Fruit fly (Drosophila melanogaster): Measurements from ENCODE around the gene CG3308.

Gene CG3308

dm6 chr3R:21273427-21274038 lies at the start of gene CG3308:
Gene CG3308 (minus strand): TSS chr3R:21273817.
- TF ChIP-seq h (optimal IDR thresholded peaks at IDR 0.05) (no peak), Myc (optimal IDR thresholded peaks at IDR 0.05) (no peak), Sin3A (optimal IDR thresholded peaks at IDR 0.05) (no peak), psq (optimal IDR thresholded peaks at IDR 0.05) (no peak), ttk (optimal IDR thresholded peaks at IDR 0.05) (no peak), insv (optimal IDR thresholded peaks at IDR 0.05) (no peak)

- no peak for TF ChIP-seq psq (optimal IDR thresholded peaks at IDR 0.05)
- TF ChIP-seq ttk (optimal IDR thresholded peaks at IDR 0.05) = no peak
- TF ChIP-seq h (optimal IDR thresholded peaks at IDR 0.05) = no peak
- TF ChIP-seq Sin3A (optimal IDR thresholded peaks at IDR 0.05) = no peak
- no peak for TF ChIP-seq insv (optimal IDR thresholded peaks at IDR 0.05)
- TF ChIP-seq Myc (optimal IDR thresholded peaks at IDR 0.05) = no peak
Measured at dm6 chr3R:21319120-21319519, 45.5 kb upstream of the CG3308 start.

dm6 chr3R:21297387-21297956 lies 23.9 kb upstream of the CG3308 start:
- TF ChIP-seq Sin3A (optimal IDR thresholded peaks at IDR 0.05) (no peak), Myc (optimal IDR thresholded peaks at IDR 0.05) (no peak), insv (optimal IDR thresholded peaks at IDR 0.05) (no peak), psq (optimal IDR thresholded peaks at IDR 0.05) (no peak), ttk (optimal IDR thresholded peaks at IDR 0.05) (no peak), h (optimal IDR thresholded peaks at IDR 0.05) (no peak)

dm6 chr3R:21296728-21297386 lies 23.2 kb upstream of the CG3308 start:
- no peak for TF ChIP-seq insv (optimal IDR thresholded peaks at IDR 0.05)
- TF ChIP-seq Sin3A (optimal IDR thresholded peaks at IDR 0.05) = no peak

dm6 chr3R:21296038-21296727 lies 22.6 kb upstream of the CG3308 start:
- TF ChIP-seq h (optimal IDR thresholded peaks at IDR 0.05) (no peak), ttk (optimal IDR thresholded peaks at IDR 0.05) (no peak), Sin3A (optimal IDR thresholded peaks at IDR 0.05) (no peak), insv (optimal IDR thresholded peaks at IDR 0.05) (no peak)

DNA sequence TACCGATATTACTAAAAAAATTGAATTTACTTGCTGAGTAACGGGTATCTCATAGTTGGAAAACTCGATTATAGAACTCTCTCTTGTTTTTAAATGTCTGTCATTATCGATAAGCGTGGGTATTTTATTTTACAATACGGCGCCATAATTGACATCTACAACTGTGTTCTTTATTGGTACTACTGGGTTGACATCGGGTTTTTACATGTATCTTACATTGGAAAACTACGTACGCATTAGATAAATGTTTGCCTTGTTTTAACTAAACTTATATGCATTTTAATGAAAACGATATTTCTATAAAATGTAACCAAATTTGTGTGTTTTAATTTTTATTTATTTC lies 22.0 kb upstream of the CG3308 start:
- TF ChIP-seq psq (optimal IDR thresholded peaks at IDR 0.05) (no peak), Sin3A (optimal IDR thresholded peaks at IDR 0.05) (no peak), Myc (optimal IDR thresholded peaks at IDR 0.05) (no peak), insv (optimal IDR thresholded peaks at IDR 0.05) (no peak), ttk (optimal IDR thresholded peaks at IDR 0.05) (no peak), h (optimal IDR thresholded peaks at IDR 0.05) (no peak)

DNA sequence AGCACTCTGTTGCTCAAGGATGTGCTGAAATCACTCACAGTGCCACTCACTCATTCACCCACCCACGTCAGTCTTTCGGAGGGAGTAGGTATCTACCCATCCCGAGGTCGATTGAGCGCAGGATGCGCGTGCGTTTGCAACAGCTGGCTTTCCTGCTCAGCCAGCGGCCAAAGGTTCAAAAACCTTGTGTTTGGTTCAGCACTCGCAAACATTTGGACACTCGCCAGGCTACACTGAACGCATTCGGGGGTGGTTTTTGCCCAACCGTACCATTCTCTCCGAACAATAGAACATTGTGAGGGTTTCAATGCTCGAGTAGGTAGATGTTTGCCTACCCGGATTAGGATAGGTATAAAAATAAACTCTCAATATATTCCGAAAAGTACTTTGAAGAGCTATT lies 21.4 kb upstream of the CG3308 start:
- TF ChIP-seq insv (optimal IDR thresholded peaks at IDR 0.05) (no peak), Sin3A (optimal IDR thresholded peaks at IDR 0.05) (no peak), h (optimal IDR thresholded peaks at IDR 0.05) (no peak), Myc (optimal IDR thresholded peaks at IDR 0.05) (no peak), psq (optimal IDR thresholded peaks at IDR 0.05) (no peak), ttk (optimal IDR thresholded peaks at IDR 0.05) (no peak)

- no peak for TF ChIP-seq Sin3A (optimal IDR thresholded peaks at IDR 0.05)
- TF ChIP-seq Myc (optimal IDR thresholded peaks at IDR 0.05) = no peak
- TF ChIP-seq insv (optimal IDR thresholded peaks at IDR 0.05) = no peak
Measured at dm6 chr3R:21293833-21294232, 20.2 kb upstream of the CG3308 start, which contains the start of gene SIFaR. Gene SIFaR (minus strand): TSS chr3R:21293998.

DNA sequence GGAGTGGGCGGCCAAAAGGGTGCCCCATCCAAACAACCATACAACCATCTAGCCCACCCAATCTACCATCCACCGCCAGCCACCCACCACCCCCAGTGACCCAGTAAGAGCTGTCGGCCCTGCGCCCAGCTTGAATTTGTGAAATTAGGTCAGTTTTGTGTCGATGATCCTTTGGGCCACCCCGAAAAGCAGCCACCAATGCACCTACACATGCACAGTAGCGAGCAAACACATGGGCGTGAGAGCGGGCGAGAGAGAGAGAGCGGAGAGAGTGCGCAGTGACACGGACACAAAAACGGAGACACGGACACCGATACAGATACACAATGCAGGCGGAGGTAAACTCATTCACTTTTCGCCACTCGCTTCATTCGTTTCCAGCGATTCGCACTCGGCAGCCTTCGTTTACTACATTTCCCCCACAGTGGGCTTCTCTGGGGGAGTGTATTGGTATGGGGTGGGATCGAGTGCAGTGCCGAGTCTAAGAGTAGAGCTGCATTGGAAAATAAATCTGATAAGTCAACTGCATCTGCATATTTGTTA lies 15.5 kb upstream of the CG3308 start:
- TF ChIP-seq ttk (optimal IDR thresholded peaks at IDR 0.05) (no peak), insv (optimal IDR thresholded peaks at IDR 0.05) (no peak), h (optimal IDR thresholded peaks at IDR 0.05) (no peak)

DNA sequence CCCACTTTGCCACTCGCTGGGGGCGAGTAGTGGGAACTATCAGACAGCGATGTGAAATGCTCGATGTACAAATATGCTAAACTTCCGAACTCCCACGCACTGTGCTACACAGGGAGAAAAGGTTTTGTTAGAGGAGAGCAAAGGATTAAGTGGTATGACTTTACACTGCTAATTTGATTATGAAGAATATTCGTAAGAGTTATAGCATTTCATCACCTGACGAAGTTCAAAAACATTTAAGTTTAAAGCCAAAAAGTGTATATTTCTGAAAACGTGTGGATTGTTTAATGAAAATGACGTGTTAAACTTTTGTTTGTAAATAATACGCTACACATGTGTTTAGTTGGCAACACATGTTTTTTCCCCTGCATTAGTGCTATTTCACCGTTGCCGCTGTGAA lies 14.8 kb upstream of the CG3308 start:
- no peak for TF ChIP-seq ttk (optimal IDR thresholded peaks at IDR 0.05)
- no peak for TF ChIP-seq Sin3A (optimal IDR thresholded peaks at IDR 0.05)
- TF ChIP-seq h (optimal IDR thresholded peaks at IDR 0.05) = no peak
- no peak for TF ChIP-seq Myc (optimal IDR thresholded peaks at IDR 0.05)
- TF ChIP-seq insv (optimal IDR thresholded peaks at IDR 0.05) = no peak
- TF ChIP-seq psq (optimal IDR thresholded peaks at IDR 0.05) = no peak

- TF ChIP-seq h (optimal IDR thresholded peaks at IDR 0.05) (no peak), Sin3A (optimal IDR thresholded peaks at IDR 0.05) (no peak), psq (optimal IDR thresholded peaks at IDR 0.05) (no peak), Myc (optimal IDR thresholded peaks at IDR 0.05) (no peak), insv (optimal IDR thresholded peaks at IDR 0.05) (no peak), ttk (optimal IDR thresholded peaks at IDR 0.05) (no peak)
Measured at dm6 chr3R:21282897-21283296, 9.3 kb upstream of the CG3308 start, which contains the start of gene CG17298. Gene CG17298 (plus strand): TSS chr3R:21283197.

dm6 chr3R:21276111-21276510 lies 2.5 kb upstream of the CG3308 start, which contains the start of gene CG3301:
Gene CG3301 (minus strand): TSS chr3R:21276249.
- TF ChIP-seq Myc (optimal IDR thresholded peaks at IDR 0.05) = no peak
